Worm (Caenorhabditis elegans): Measurements from ENCODE around the gene samt-1.
A peak's percentile ranks its signal among the peaks of the same experiment; 100 is the strongest.

The samt-1 gene

ce11 chrIV:2960242-2960641 is 29.0 kb downstream of the samt-1 start:
- TF ChIP-seq klf-2 (GFP tag; conservative IDR thresholded peaks at IDR 0.05) (no peak), cog-1 (tag; optimal IDR thresholded peaks at IDR 0.05) (no peak), T22C8.4 (GFP tag; IDR thresholded peaks at IDR 0.05) (no peak), med-1 (GFP tag; optimal IDR thresholded peaks at IDR 0.05; ENCODE audit: insufficient read depth) (no peak), flt-1 (GFP tag; IDR thresholded peaks at IDR 0.05) (no peak), tab-1 (GFP tag; IDR thresholded peaks at IDR 0.05) (no peak), ref-1 (GFP tag; conservative IDR thresholded peaks at IDR 0.05) (no peak), ztf-29 (GFP tag; IDR thresholded peaks at IDR 0.05) (no peak), ztf-23 (GFP tag; IDR thresholded peaks at IDR 0.05) (no peak)

- TF ChIP-seq cog-1 (tag; optimal IDR thresholded peaks at IDR 0.05), result no peak
- TF ChIP-seq klf-2 (GFP tag; conservative IDR thresholded peaks at IDR 0.05), result no peak
- TF ChIP-seq T22C8.4 (GFP tag; IDR thresholded peaks at IDR 0.05), result no peak
- TF ChIP-seq ref-1 (GFP tag; conservative IDR thresholded peaks at IDR 0.05), result no peak
- TF ChIP-seq ztf-23 (GFP tag; IDR thresholded peaks at IDR 0.05), result no peak
- TF ChIP-seq med-1 (GFP tag; optimal IDR thresholded peaks at IDR 0.05; ENCODE audit: insufficient read depth), result no peak
- no peak for TF ChIP-seq ztf-29 (GFP tag; IDR thresholded peaks at IDR 0.05)
- TF ChIP-seq tab-1 (GFP tag; IDR thresholded peaks at IDR 0.05), result no peak
- TF ChIP-seq flt-1 (GFP tag; IDR thresholded peaks at IDR 0.05), result no peak
Observed at ce11 chrIV:2966884-2967283, 35.7 kb downstream of the samt-1 start.

ce11 chrIV:2969399-2969990 is 38.3 kb downstream of the samt-1 start, which contains the start of gene Y54G2A.57:
TSS of gene Y54G2A.57 (plus strand) at chrIV:2969940.
- no peak for TF ChIP-seq ztf-23 (GFP tag; IDR thresholded peaks at IDR 0.05)
- TF ChIP-seq med-1 (GFP tag; optimal IDR thresholded peaks at IDR 0.05; ENCODE audit: insufficient read depth), result no peak
- no peak for TF ChIP-seq klf-2 (GFP tag; conservative IDR thresholded peaks at IDR 0.05)
- no peak for TF ChIP-seq cog-1 (tag; optimal IDR thresholded peaks at IDR 0.05)
- no peak for TF ChIP-seq tab-1 (GFP tag; IDR thresholded peaks at IDR 0.05)
- no peak for TF ChIP-seq ref-1 (GFP tag; conservative IDR thresholded peaks at IDR 0.05)
- TF ChIP-seq ztf-29 (GFP tag; IDR thresholded peaks at IDR 0.05), result no peak
- TF ChIP-seq flt-1 (GFP tag; IDR thresholded peaks at IDR 0.05), result no peak
- TF ChIP-seq T22C8.4 (GFP tag; IDR thresholded peaks at IDR 0.05), result no peak

- TF ChIP-seq T22C8.4 (GFP tag; IDR thresholded peaks at IDR 0.05), result no peak
- TF ChIP-seq ref-1 (GFP tag; conservative IDR thresholded peaks at IDR 0.05), result no peak
- TF ChIP-seq tab-1 (GFP tag; IDR thresholded peaks at IDR 0.05), result peak; percentile 56; the same call in 1 of the 2 replicates
- no peak for TF ChIP-seq ztf-29 (GFP tag; IDR thresholded peaks at IDR 0.05)
- 0 out of 2 replicates have a peak, but pooled peaks have one; percentile 28 for TF ChIP-seq klf-2 (GFP tag; conservative IDR thresholded peaks at IDR 0.05)
- no peak for TF ChIP-seq flt-1 (GFP tag; IDR thresholded peaks at IDR 0.05)
- no peak for TF ChIP-seq ztf-23 (GFP tag; IDR thresholded peaks at IDR 0.05)
- TF ChIP-seq med-1 (GFP tag; optimal IDR thresholded peaks at IDR 0.05; ENCODE audit: insufficient read depth), result no peak
- no peak for TF ChIP-seq cog-1 (tag; optimal IDR thresholded peaks at IDR 0.05)
Observed at ce11 chrIV:2971060-2971459, 39.9 kb downstream of the samt-1 start.

ce11 chrIV:2978384-2978783 is 47.2 kb downstream of the samt-1 start, which contains the start of gene lad-2:
TSS of gene lad-2 (minus strand) at chrIV:2978484.
- TF ChIP-seq ref-1 (GFP tag; conservative IDR thresholded peaks at IDR 0.05) (no peak), ztf-23 (GFP tag; IDR thresholded peaks at IDR 0.05) (no peak), T22C8.4 (GFP tag; IDR thresholded peaks at IDR 0.05) (no peak)

- no peak for TF ChIP-seq tab-1 (GFP tag; IDR thresholded peaks at IDR 0.05)
- TF ChIP-seq ztf-23 (GFP tag; IDR thresholded peaks at IDR 0.05), result no peak
- no peak for TF ChIP-seq med-1 (GFP tag; optimal IDR thresholded peaks at IDR 0.05; ENCODE audit: insufficient read depth)
- no peak for TF ChIP-seq ref-1 (GFP tag; conservative IDR thresholded peaks at IDR 0.05)
Observed at ce11 chrIV:2982443-2982842, 51.2 kb downstream of the samt-1 start.

Measured in whole organism, midembryonic.